Fruit fly (Drosophila melanogaster) whole organism, embryonic: ENCODE results near the gene Takl1.

Source experiments
- Atf3 ChIP-seq: fragments of 200-800 bp; sonication (Bioruptor generic); optimal IDR thresholded peaks from 3 replicates; lab custom pipeline; 2016; ENCODE audit warnings: missing biosample characterization, missing genetic modification characterization
- B-H1 ChIP-seq: fragments of 200-800 bp; sonication (Bioruptor generic); IDR thresholded peaks from 3 replicates; pipeline ENCODE4 v1.3.6; 2022; ENCODE audit warnings: missing biosample characterization, missing genetic modification characterization
- C15 ChIP-seq: fragments of 200-800 bp; sonication (Bioruptor generic); IDR thresholded peaks from 3 replicates; pipeline ENCODE4 v1.3.6; 2022; ENCODE audit warnings: missing biosample characterization, missing genetic modification characterization
- CG10274 ChIP-seq: fragments of 200-800 bp; sonication (Bioruptor generic); optimal IDR thresholded peaks from 3 replicates; lab custom pipeline; 2017; ENCODE audit warnings: missing biosample characterization, mild to moderate bottlenecking, missing genetic modification characterization
- CG11247 ChIP-seq: fragments of 200-800 bp; sonication (Bioruptor generic); IDR thresholded peaks from 2 replicates; pipeline ENCODE4 v1.3.6; 2022; ENCODE audit warnings: missing biosample characterization, missing genetic modification characterization
- CG12104 ChIP-seq: fragments of 200-800 bp; sonication (Bioruptor generic); optimal IDR thresholded peaks from 3 replicates; lab custom pipeline; 2016; ENCODE audit warnings: missing biosample characterization, missing genetic modification characterization
- CG15269 ChIP-seq: fragments of 200-800 bp; sonication (Bioruptor generic); optimal IDR thresholded peaks from 2 replicates; lab custom pipeline; 2018; ENCODE audit warnings: missing biosample characterization, mild to moderate bottlenecking, missing genetic modification characterization, moderate library complexity
- CG16815 ChIP-seq: fragments of 200-800 bp; sonication (Bioruptor generic); optimal IDR thresholded peaks from 3 replicates; lab custom pipeline; 2017; ENCODE audit warnings: missing biosample characterization, mild to moderate bottlenecking, missing genetic modification characterization
- CG1792 ChIP-seq: fragments of 200-800 bp; sonication (Bioruptor generic); optimal IDR thresholded peaks from 2 replicates; lab custom pipeline; 2016; ENCODE audit warnings: missing biosample characterization, missing genetic modification characterization
- CG33557 ChIP-seq: fragments of 200-800 bp; sonication (Bioruptor generic); optimal IDR thresholded peaks from 2 replicates; lab custom pipeline; 2019; ENCODE audit warnings: missing biosample characterization, mild to moderate bottlenecking, missing genetic modification characterization, moderate library complexity
- CG6813 ChIP-seq: fragments of 200-800 bp; sonication (Bioruptor generic); optimal IDR thresholded peaks from 2 replicates; lab custom pipeline; 2017; ENCODE audit warnings: missing biosample characterization, missing genetic modification characterization, mild to moderate bottlenecking, moderate library complexity, missing genetic modification reagents
- CG7928 ChIP-seq: fragments of 200-800 bp; sonication (Bioruptor generic); optimal IDR thresholded peaks from 2 replicates; lab custom pipeline; 2017; ENCODE audit warnings: missing biosample characterization, mild to moderate bottlenecking, missing genetic modification characterization
- CG8089 ChIP-seq: fragments of 200-800 bp; sonication (Bioruptor generic); optimal IDR thresholded peaks from 3 replicates; lab custom pipeline; 2016; ENCODE audit warnings: missing biosample characterization, missing genetic modification characterization
- CG8924 ChIP-seq: fragments of 200-800 bp; optimal IDR thresholded peaks from 3 replicates; lab custom pipeline; 2019; ENCODE audit warnings: missing biosample characterization, mild to moderate bottlenecking, missing genetic modification characterization, moderate library complexity
- CG8944 ChIP-seq: fragments of 200-800 bp; sonication (Bioruptor generic); optimal IDR thresholded peaks from 3 replicates; lab custom pipeline; 2016; ENCODE audit warnings: missing biosample characterization, missing genetic modification characterization
- CG9797 ChIP-seq: fragments of 200-800 bp; sonication (Bioruptor generic); optimal IDR thresholded peaks from 3 replicates; lab custom pipeline; 2018; ENCODE audit warnings: missing biosample characterization, mild to moderate bottlenecking, missing genetic modification characterization
- CG9817 ChIP-seq: fragments of 200-800 bp; sonication (Bioruptor generic); optimal IDR thresholded peaks from 2 replicates; lab custom pipeline; 2018; ENCODE audit warnings: missing biosample characterization, mild to moderate bottlenecking, missing genetic modification characterization, moderate library complexity
- Dip2 ChIP-seq: fragments of 200-800 bp; sonication (Bioruptor generic); IDR thresholded peaks from 2 replicates; pipeline ENCODE4 v1.3.6; 2022; ENCODE audit warnings: missing biosample characterization, missing genetic modification characterization
- E2f1 ChIP-seq: fragments of 200-800 bp; sonication (Bioruptor generic); IDR thresholded peaks from 2 replicates; pipeline ENCODE4 v1.3.6; 2022; ENCODE audit warnings: missing biosample characterization, missing genetic modification characterization
- GATAe ChIP-seq: fragments of 200-800 bp; sonication (Bioruptor generic); conservative IDR thresholded peaks from 2 replicates; pipeline ENCODE4 v1.3.6; 2022; ENCODE audit warnings: missing biosample characterization, missing genetic modification characterization
- Gsc ChIP-seq: fragments of 200-800 bp; sonication (Bioruptor generic); IDR thresholded peaks from 2 replicates; pipeline ENCODE4 v1.3.6; 2022; ENCODE audit warnings: missing biosample characterization, missing genetic modification characterization
- HLH4C ChIP-seq: fragments of 200-800 bp; sonication (Bioruptor generic); IDR thresholded peaks from 3 replicates; pipeline ENCODE4 v1.3.6; 2022; ENCODE audit warnings: missing biosample characterization, missing genetic modification characterization; ENCODE audit not compliant: partially characterized antibody
- Hmx ChIP-seq: fragments of 200-800 bp; sonication (Bioruptor generic); optimal IDR thresholded peaks from 2 replicates; lab custom pipeline; 2016; ENCODE audit warnings: missing biosample characterization, missing genetic modification characterization
- Kr ChIP-seq: fragments of 200-800 bp; sonication (Bioruptor generic); optimal IDR thresholded peaks from 2 replicates; lab custom pipeline; 2017; ENCODE audit warnings: missing biosample characterization, mild to moderate bottlenecking, missing genetic modification characterization
- Lpt ChIP-seq: fragments of >200 bp; optimal IDR thresholded peaks from 2 replicates; lab custom pipeline; 2018; ENCODE audit warnings: missing biosample characterization, missing genetic modification characterization
- Mad ChIP-seq: fragments of 200-800 bp; sonication (Bioruptor generic); optimal IDR thresholded peaks from 2 replicates; lab custom pipeline; 2016; ENCODE audit warnings: missing biosample characterization, missing genetic modification characterization
- NC2α ChIP-seq: fragments of 200-800 bp; sonication (Bioruptor generic); optimal IDR thresholded peaks from 2 replicates; lab custom pipeline; 2016; ENCODE audit warnings: missing biosample characterization, missing genetic modification characterization
- PHDP ChIP-seq: fragments of 200-800 bp; sonication (Bioruptor generic); optimal IDR thresholded peaks from 3 replicates; lab custom pipeline; 2018; ENCODE audit warnings: missing biosample characterization, mild to moderate bottlenecking, missing genetic modification characterization, moderate library complexity
- Ravus ChIP-seq: fragments of 200-800 bp; sonication (Bioruptor generic); IDR thresholded peaks from 2 replicates; pipeline ENCODE4 v1.3.6; 2022; ENCODE audit warnings: missing biosample characterization, missing genetic modification characterization
- Rx ChIP-seq: fragments of 200-800 bp; sonication (Bioruptor generic); IDR thresholded peaks from 2 replicates; pipeline ENCODE4 v1.3.6; 2022; ENCODE audit warnings: missing biosample characterization, missing genetic modification characterization
- Six4 ChIP-seq: fragments of 200-800 bp; sonication (Bioruptor generic); optimal IDR thresholded peaks from 2 replicates; lab custom pipeline; 2016; ENCODE audit warnings: missing biosample characterization, missing genetic modification characterization
- YL-1 ChIP-seq: fragments of 200-800 bp; sonication (Bioruptor generic); optimal IDR thresholded peaks from 3 replicates; lab custom pipeline; 2017; ENCODE audit warnings: missing biosample characterization, mild to moderate bottlenecking, missing genetic modification characterization
- ap ChIP-seq: fragments of 200-800 bp; sonication (Bioruptor generic); IDR thresholded peaks from 2 replicates; pipeline ENCODE4 v1.3.6; 2022; ENCODE audit warnings: missing biosample characterization, missing genetic modification characterization
- bbx ChIP-seq: fragments of 200-800 bp; sonication (Bioruptor generic); IDR thresholded peaks from 2 replicates; pipeline ENCODE4 v1.3.6; 2022; ENCODE audit warnings: missing biosample characterization, missing genetic modification characterization; ENCODE audit not compliant: partially characterized antibody
- bcd ChIP-seq: fragments of 200-800 bp; sonication (Bioruptor generic); optimal IDR thresholded peaks from 2 replicates; lab custom pipeline; 2017; ENCODE audit warnings: missing biosample characterization, mild to moderate bottlenecking, missing genetic modification characterization
- cad ChIP-seq: fragments of >200 bp; optimal IDR thresholded peaks from 2 replicates; lab custom pipeline; 2017; ENCODE audit warnings: missing biosample characterization, missing genetic modification characterization
- corto ChIP-seq: fragments of 200-800 bp; sonication (Bioruptor generic); optimal IDR thresholded peaks from 2 replicates; lab custom pipeline; 2016; ENCODE audit warnings: missing biosample characterization, mild to moderate bottlenecking, missing genetic modification characterization, moderate library complexity
- dysf ChIP-seq: fragments of 200-800 bp; sonication (Bioruptor generic); IDR thresholded peaks from 3 replicates; pipeline ENCODE4 v1.3.6; 2022; ENCODE audit warnings: missing biosample characterization, missing genetic modification characterization
- fd96Cb ChIP-seq: fragments of 200-800 bp; sonication (Bioruptor generic); optimal IDR thresholded peaks from 2 replicates; lab custom pipeline; 2018; ENCODE audit warnings: missing biosample characterization, mild to moderate bottlenecking, missing genetic modification characterization, moderate library complexity
- gro ChIP-seq: fragments of 200-800 bp; sonication (Bioruptor generic); optimal IDR thresholded peaks from 2 replicates; lab custom pipeline; 2016; ENCODE audit warnings: missing biosample characterization, missing genetic modification characterization
- hkb ChIP-seq, 2 experiments: fragments of 200-800 bp in 1 of 2; fragments of >200 bp in 1 of 2; sonication (Bioruptor generic) in 1 of 2; IDR thresholded peaks in 1 of 2; optimal IDR thresholded peaks in 1 of 2; 2 replicates each; pipeline versions ENCODE4 v1.3.6 to Lab custom; 2017 to 2022; ENCODE audit warnings: missing biosample characterization in 1 of 2, missing genetic modification characterization in 1 of 2
- klu ChIP-seq: fragments of 200-800 bp; sonication (Bioruptor generic); IDR thresholded peaks from 2 replicates; pipeline ENCODE4 v1.3.6; 2022; ENCODE audit warnings: missing biosample characterization, missing genetic modification characterization
- odd ChIP-seq: fragments of 200-800 bp; sonication (Bioruptor generic); optimal IDR thresholded peaks from 2 replicates; lab custom pipeline; 2017; ENCODE audit warnings: missing biosample characterization, mild to moderate bottlenecking, missing genetic modification characterization
- slbo ChIP-seq: fragments of 200-800 bp; sonication (Bioruptor generic); IDR thresholded peaks from 2 replicates; pipeline ENCODE4 v1.3.6; 2022; ENCODE audit warnings: missing biosample characterization, missing genetic modification characterization
- sob ChIP-seq: fragments of 200-800 bp; sonication (Bioruptor generic); IDR thresholded peaks from 2 replicates; pipeline ENCODE4 v1.3.6; 2022; ENCODE audit warnings: missing biosample characterization, missing genetic modification characterization
- tio ChIP-seq: fragments of 200-800 bp; sonication (Bioruptor generic); optimal IDR thresholded peaks from 2 replicates; lab custom pipeline; 2017; ENCODE audit warnings: missing biosample characterization, missing genetic modification characterization, inconsistent platforms
- unc-4 ChIP-seq: fragments of 200-800 bp; sonication (Bioruptor generic); IDR thresholded peaks from 2 replicates; pipeline ENCODE4 v1.3.6; 2022; ENCODE audit warnings: missing biosample characterization, missing genetic modification characterization; ENCODE audit not compliant: partially characterized antibody
- zen ChIP-seq: fragments of 200-800 bp; sonication (Bioruptor generic); optimal IDR thresholded peaks from 3 replicates; lab custom pipeline; 2018; ENCODE audit warnings: missing biosample characterization, mild to moderate bottlenecking, missing genetic modification characterization, moderate library complexity

Takl1 gene

dm6 chr3R:20772543-20772942, at the start of gene Takl1:
TSS of gene Takl1 (minus strand) at chr3R:20772601.
- TF ChIP-seq CG16815 (no peak), corto (peak; percentile 23)

dm6 chr3R:20821815-20822375, 49.5 kb upstream of the Takl1 start, which contains the start of the genes CG17271 and RpS20:
TSS of gene CG17271 (minus strand) at chr3R:20821848.
TSS of gene RpS20 (plus strand) at chr3R:20822181.
- TF ChIP-seq Kr (no peak), Gsc (no peak), C15 (GFP tag; lab: Robert Waterston, UW) (peak; percentile 67; the same call in 1 of the 3 replicates), CG9797 (peak; percentile 88), Dip2 (GFP tag; lab: Robert Waterston, UW) (0 out of 2 replicates have a peak, but pooled peaks have one; percentile 54), CG10274 (GFP tag; lab: Kevin White, UChicago) (peak; percentile 65), CG12104 (GFP tag; lab: Kevin White, UChicago) (peak; percentile 86), Mad (GFP tag; lab: Kevin White, UChicago) (peak; percentile 94), GATAe (peak; percentile 73), bcd (GFP tag; lab: Kevin White, UChicago) (peak; percentile 90), Six4 (GFP tag; lab: Kevin White, UChicago) (peak; percentile 84), CG6813 (GFP tag; lab: Kevin White, UChicago) (peak; percentile 52), Hmx (peak; percentile 75), E2f1 (GFP tag; lab: Robert Waterston, UW) (peak; percentile 89), tio (GFP tag; lab: Kevin White, UChicago) (peak; percentile 86), gro (GFP tag; lab: Kevin White, UChicago) (peak; percentile 93), slbo (GFP tag; lab: Robert Waterston, UW) (peak; percentile 95), klu (GFP tag; lab: Robert Waterston, UW) (peak; percentile 82), dysf (peak; percentile 89), CG8944 (peak; percentile 96), bbx (GFP tag; lab: Robert Waterston, UW) (0 out of 2 replicates have a peak, but pooled peaks have one; percentile 18), ap (GFP tag; lab: Robert Waterston, UW) (peak; percentile 81), Rx (GFP tag; lab: Robert Waterston, UW) (peak; percentile 87), Ravus (GFP tag; lab: Robert Waterston, UW) (peak; percentile 59), CG7928 (GFP tag; lab: Kevin White, UChicago) (peak; percentile 71), CG8089 (GFP tag; lab: Kevin White, UChicago) (peak; percentile 90), CG8924 (tag; lab: Kevin White, UChicago) (peak; percentile 88), fd96Cb (tag; lab: Kevin White, UChicago) (peak; percentile 76), YL-1 (peak; percentile 97), Lpt (GFP tag; lab: Kevin White, UChicago) (no peak), HLH4C (GFP tag; lab: Robert Waterston, UW) (no peak), zen (tag; lab: Kevin White, UChicago) (peak; percentile 88), unc-4 (GFP tag; lab: Robert Waterston, UW) (0 out of 2 replicates have a peak, but pooled peaks have one; percentile 16), PHDP (tag; lab: Kevin White, UChicago) (peak; percentile 88), CG1792 (peak; percentile 94), hkb (optimal IDR thresholded peaks at IDR 0.05; lab: Kevin White, UChicago) (peak; percentile 18), hkb (GFP tag; IDR thresholded peaks at IDR 0.05; lab: Robert Waterston, UW) (peak; percentile 91), CG11247 (GFP tag; lab: Robert Waterston, UW) (peak; percentile 84), B-H1 (GFP tag; lab: Robert Waterston, UW) (peak; percentile 81), CG33557 (GFP tag; lab: Kevin White, UChicago) (peak; percentile 85), cad (GFP tag; lab: Kevin White, UChicago) (peak; percentile 6), Atf3 (GFP tag; lab: Kevin White, UChicago) (peak; percentile 90), CG15269 (peak; percentile 83), NC2α (GFP tag; lab: Kevin White, UChicago) (peak; percentile 91), sob (GFP tag; lab: Robert Waterston, UW) (peak; percentile 92), CG9817 (tag; lab: Kevin White, UChicago) (peak; percentile 91), odd (peak; percentile 67)
